Worm (Caenorhabditis elegans) whole organism, dauer: ENCODE results near the gene F12A10.1.

Source experiments
- unc-62 ChIP-seq: sonication (generic microtip); optimal IDR thresholded peaks from 2 replicates; lab custom pipeline; 2017; ENCODE audit warnings: missing biosample characterization, missing genetic modification reagents, missing genetic modification characterization

F12A10.1 gene

DNA sequence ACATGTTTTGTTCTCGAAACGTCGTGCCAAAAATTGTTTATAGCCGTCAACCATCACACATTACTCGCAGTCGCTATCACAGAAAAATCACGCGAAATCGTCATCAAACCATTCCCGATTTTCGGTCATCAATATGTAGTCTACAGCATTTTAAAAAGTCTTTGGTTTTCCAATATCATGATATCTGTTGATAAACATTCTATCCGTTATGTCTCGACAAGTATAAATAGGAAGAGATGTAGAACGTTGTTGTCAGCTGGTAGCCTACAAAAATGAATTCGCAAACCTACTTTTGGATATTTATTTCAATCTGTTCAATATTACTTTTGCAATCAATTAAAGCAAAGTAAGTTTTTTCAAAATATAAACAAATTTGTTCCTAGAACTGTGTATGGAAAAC, at the start of gene F12A10.1:
Gene F12A10.1, plus strand, starts transcription at position 166 of the 400 bp plus-strand sequence.
- TF ChIP-seq unc-62 = no peak

ce11 chrII:5447381-5447780, 49.0 kb upstream of the F12A10.1 start, which contains the start of gene cex-1:
cex-1 (plus strand) TSS chrII:5447681.
- no peak for TF ChIP-seq unc-62

DNA sequence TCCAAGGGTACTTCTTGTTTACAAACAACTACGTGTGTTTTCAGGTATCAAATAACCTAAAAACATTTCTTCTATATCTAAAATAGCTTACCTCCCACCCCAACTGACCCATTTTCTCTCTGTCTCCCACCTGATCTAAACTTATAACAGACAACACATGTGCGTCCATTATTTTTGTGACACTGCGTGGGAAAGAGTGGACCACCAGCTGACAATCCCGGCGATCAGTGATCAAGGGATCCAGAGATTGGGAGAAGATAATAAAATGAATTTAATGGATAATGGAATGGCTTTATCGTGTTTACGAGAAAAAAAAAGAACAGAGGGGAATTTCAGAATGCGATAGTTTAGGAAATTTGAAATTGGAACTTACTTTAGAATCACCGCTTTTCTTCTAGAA, 47.1 kb upstream of the F12A10.1 start:
- no peak for TF ChIP-seq unc-62

DNA sequence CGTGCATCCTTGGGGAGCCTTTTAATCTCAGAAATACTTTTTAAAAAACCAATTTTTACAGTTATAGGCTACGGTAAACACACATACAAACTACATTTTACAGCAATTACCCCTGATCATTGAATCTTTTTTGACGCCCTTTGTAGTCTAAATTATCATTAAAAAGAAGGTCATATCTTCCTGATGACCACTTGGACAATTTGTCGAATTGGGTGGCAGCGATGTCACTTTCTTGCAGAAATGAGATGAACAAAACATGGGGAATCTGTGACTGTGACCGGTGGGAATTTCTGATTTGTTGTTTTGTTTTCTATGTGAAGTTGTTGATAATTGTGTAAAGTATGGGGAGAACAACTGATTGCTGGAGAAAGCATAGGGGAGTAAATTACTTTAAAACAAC, 46.7 kb upstream of the F12A10.1 start:
- no peak for TF ChIP-seq unc-62

ce11 chrII:5451278-5451677, 45.1 kb upstream of the F12A10.1 start:
- TF ChIP-seq unc-62 = no peak

- TF ChIP-seq unc-62 = no peak
Observed at ce11 chrII:5453547-5453946, 42.8 kb upstream of the F12A10.1 start, which contains the start of gene dhs-5. dhs-5 (plus strand) TSS chrII:5453847.

DNA sequence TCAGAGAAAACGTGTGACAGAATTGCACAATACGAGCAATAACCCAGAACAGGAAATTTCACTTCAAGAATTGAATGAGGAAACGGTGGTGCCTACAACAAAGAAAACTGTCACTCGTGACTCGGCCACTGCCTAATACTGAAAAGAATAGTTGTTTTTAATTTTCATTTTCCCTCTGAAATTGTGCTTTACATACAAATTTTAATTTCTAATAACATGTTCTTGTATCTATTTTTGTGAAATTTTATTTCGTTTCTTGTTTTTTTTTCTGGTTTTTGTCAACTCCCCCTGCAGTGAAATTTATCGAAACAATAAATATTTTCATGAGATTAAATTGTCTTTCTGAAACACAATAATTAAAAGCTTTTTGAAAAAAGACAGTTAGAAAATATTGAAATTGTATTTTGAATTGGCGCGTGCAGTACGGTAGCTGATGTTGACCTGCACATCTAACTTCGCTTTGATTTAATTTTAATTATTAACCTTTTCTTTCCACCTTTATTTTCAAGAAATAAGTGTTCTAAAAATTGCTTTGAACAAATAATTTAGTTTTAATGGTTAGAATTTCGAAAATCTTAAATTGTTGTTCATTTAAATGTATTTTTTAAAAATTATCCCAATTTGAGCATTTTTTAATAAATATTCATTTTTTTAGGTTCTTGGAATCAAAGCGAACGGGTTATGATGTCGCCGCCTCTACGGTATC, 40.5 kb upstream of the F12A10.1 start, which contains the start of gene daz-1:
Gene daz-1, plus strand, starts transcription at position 656 of the 706 bp plus-strand sequence.
- no peak for TF ChIP-seq unc-62

ce11 chrII:5458683-5459410, 37.5 kb upstream of the F12A10.1 start:
- no peak for TF ChIP-seq unc-62

ce11 chrII:5459534-5459933, 36.8 kb upstream of the F12A10.1 start:
- no peak for TF ChIP-seq unc-62

DNA sequence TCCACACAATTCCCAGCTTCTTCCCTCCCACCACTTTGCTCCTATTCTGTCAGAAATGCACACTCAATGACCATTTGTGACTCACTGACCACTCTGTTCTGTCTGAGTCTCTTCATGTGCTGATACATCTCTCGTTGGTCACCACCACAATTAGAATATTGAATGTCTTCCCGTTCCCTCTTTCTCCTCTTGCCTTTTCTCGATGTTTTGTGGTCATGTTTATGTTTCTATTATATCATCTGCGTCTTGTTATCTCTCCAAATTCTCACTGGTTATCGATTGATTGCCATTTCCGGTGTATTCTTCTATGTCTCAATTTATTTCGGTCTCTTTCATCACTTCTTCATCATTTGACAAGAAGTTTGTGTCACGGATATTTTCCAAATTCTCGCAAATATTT, 35.4 kb upstream of the F12A10.1 start:
- no peak for TF ChIP-seq unc-62

ce11 chrII:5463692-5464300, 32.5 kb upstream of the F12A10.1 start:
- TF ChIP-seq unc-62 = no peak

DNA sequence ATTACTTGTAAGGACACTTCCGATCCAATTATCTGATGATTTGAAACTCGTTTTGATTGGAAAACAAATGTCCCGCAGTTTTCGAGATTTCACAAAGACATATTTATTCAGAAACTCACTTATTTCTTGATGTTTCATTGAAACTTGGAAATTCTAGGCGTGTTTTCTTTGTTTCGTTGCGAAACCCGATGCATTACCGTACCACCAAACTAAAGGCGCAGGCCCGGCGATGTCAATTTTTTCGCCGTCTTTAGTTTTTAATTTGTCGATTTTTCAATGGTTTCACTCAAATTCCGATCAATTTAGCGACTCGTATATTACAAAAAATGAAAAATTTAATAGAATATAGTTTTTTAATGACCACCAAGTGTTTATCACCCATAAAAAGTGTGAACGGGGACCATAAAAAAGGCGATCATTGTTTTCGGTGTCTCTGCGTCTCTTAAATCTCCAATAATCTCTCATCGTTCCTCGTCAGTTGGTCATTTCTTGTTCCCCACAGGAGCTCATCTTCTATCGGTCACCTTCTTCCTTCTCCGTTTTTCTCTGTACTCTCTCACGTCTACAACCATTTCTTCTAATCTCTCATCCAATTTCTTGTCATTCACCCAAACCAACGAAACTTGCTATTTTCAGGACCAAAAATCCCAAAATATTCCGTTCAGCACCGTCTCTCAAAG, 30.5 kb upstream of the F12A10.1 start, which contains the start of gene clr-1:
Gene clr-1, plus strand, starts transcription at position 630 of the 680 bp plus-strand sequence.
- no peak for TF ChIP-seq unc-62

- TF ChIP-seq unc-62 = no peak
Observed at ce11 chrII:5473946-5474423, 22.4 kb upstream of the F12A10.1 start, which contains the start of gene mrps-16. mrps-16 (plus strand) TSS chrII:5474373.

- TF ChIP-seq unc-62 = no peak
Observed at ce11 chrII:5474946-5475345, 21.4 kb upstream of the F12A10.1 start, which contains the start of gene ilcr-2. ilcr-2 (plus strand) TSS chrII:5475246.

- TF ChIP-seq unc-62 = no peak
Observed at ce11 chrII:5478318-5478717, 18.0 kb upstream of the F12A10.1 start, which contains the start of gene F56D1.1. F56D1.1 (plus strand) TSS chrII:5478618.

- no peak for TF ChIP-seq unc-62
Observed at ce11 chrII:5481982-5482381, 14.4 kb upstream of the F12A10.1 start, which contains the start of gene cal-8. cal-8 (minus strand) TSS chrII:5482041.
